Worm (Caenorhabditis elegans): Measurements from ENCODE around the gene arl-1.

arl-1 gene

ce11 chrII:8546975-8547374, 34.8 kb upstream of the arl-1 start (continued):
- TF ChIP-seq efl-1 (GFP tag; optimal IDR thresholded peaks at IDR 0.05) (peak; percentile 47), nhr-80 (tag; optimal IDR thresholded peaks at IDR 0.05) (peak; percentile 64), attf-6 (GFP tag; IDR thresholded peaks at IDR 0.05) (no peak), xnd-1 (tag; optimal IDR thresholded peaks at IDR 0.05) (no peak), mes-4 (tag; optimal IDR thresholded peaks at IDR 0.05) (peak; percentile 89), F39B2.1 (GFP tag; IDR thresholded peaks at IDR 0.05) (no peak), D2030.7 (GFP tag; IDR thresholded peaks at IDR 0.05) (peak; percentile 42; the same call in 1 of the 2 replicates), F33H1.4 (GFP tag; IDR thresholded peaks at IDR 0.05) (peak; percentile 36; the same call in 1 of the 2 replicates), F52B5.7 (tag; optimal IDR thresholded peaks at IDR 0.05) (no peak), F37B4.10 (GFP tag; IDR thresholded peaks at IDR 0.05) (0 out of 2 replicates have a peak, but pooled peaks have one; percentile 73), gei-17 (GFP tag; optimal IDR thresholded peaks at IDR 0.05) (no peak), die-1 (tag; optimal IDR thresholded peaks at IDR 0.05) (peak; percentile 96), nfyb-1 (GFP tag; IDR thresholded peaks at IDR 0.05) (peak; percentile 92), ztf-22 (GFP tag; optimal IDR thresholded peaks at IDR 0.05) (peak; percentile 77), Y95B8A.8 (GFP tag; IDR thresholded peaks at IDR 0.05) (no peak), lin-40 (tag; optimal IDR thresholded peaks at IDR 0.05) (no peak), pha-4 (tag; optimal IDR thresholded peaks at IDR 0.05) (no peak), attf-5 (GFP tag; optimal IDR thresholded peaks at IDR 0.05) (no peak), B0261.1 (tag; optimal IDR thresholded peaks at IDR 0.05) (peak; percentile 90), lir-1 (GFP tag; conservative IDR thresholded peaks at IDR 0.05) (0 out of 2 replicates have a peak, but pooled peaks have one; percentile 44), zim-3 (tag; optimal IDR thresholded peaks at IDR 0.05) (no peak), chd-7 (tag; optimal IDR thresholded peaks at IDR 0.05) (no peak), sea-2 (GFP tag; IDR thresholded peaks at IDR 0.05) (no peak), mcd-1 (GFP tag; IDR thresholded peaks at IDR 0.05) (peak; percentile 72; the same call in 1 of the 2 replicates), unc-130 (GFP tag; optimal IDR thresholded peaks at IDR 0.05) (no peak), egl-44 (GFP tag; IDR thresholded peaks at IDR 0.05) (peak; percentile 84), Y79H2A.3 (GFP tag; conservative IDR thresholded peaks at IDR 0.05) (0 out of 2 replicates have a peak, but pooled peaks have one; percentile 14), rcor-1 (GFP tag; IDR thresholded peaks at IDR 0.05) (0 out of 2 replicates have a peak, but pooled peaks have one; percentile 41), him-1 (tag; optimal IDR thresholded peaks at IDR 0.05) (peak; percentile 82), T07F8.4 (tag; optimal IDR thresholded peaks at IDR 0.05) (peak; percentile 85), F10E7.11 (tag; optimal IDR thresholded peaks at IDR 0.05) (peak; percentile 71), B0336.3 (GFP tag; IDR thresholded peaks at IDR 0.05) (no peak)

- TF ChIP-seq madf-6 (GFP tag; IDR thresholded peaks at IDR 0.05) (no peak), pha-4 (tag; optimal IDR thresholded peaks at IDR 0.05) (no peak), atf-7 (tag; optimal IDR thresholded peaks at IDR 0.05) (no peak), sptf-2 (GFP tag; optimal IDR thresholded peaks at IDR 0.05) (no peak), B0336.3 (GFP tag; IDR thresholded peaks at IDR 0.05) (no peak), tbp1 (GFP tag; optimal IDR thresholded peaks at IDR 0.05) (no peak), efl-1 (GFP tag; optimal IDR thresholded peaks at IDR 0.05) (no peak), nhr-27 (tag; optimal IDR thresholded peaks at IDR 0.05) (no peak), ZK185.1 (tag; optimal IDR thresholded peaks at IDR 0.05; ENCODE audit: poor library complexity, severe bottlenecking) (no peak)
Measured at ce11 chrII:8551100-8551499, 30.7 kb upstream of the arl-1 start.

ce11 chrII:8554568-8554967, 27.2 kb upstream of the arl-1 start:
- no peak for TF ChIP-seq T07F8.4 (tag; optimal IDR thresholded peaks at IDR 0.05)
- TF ChIP-seq egl-44 (GFP tag; IDR thresholded peaks at IDR 0.05), result no peak
- no peak for TF ChIP-seq madf-3 (GFP tag; IDR thresholded peaks at IDR 0.05)
- no peak for TF ChIP-seq bed-1 (GFP tag; IDR thresholded peaks at IDR 0.05)
- TF ChIP-seq dox-1 (GFP tag; IDR thresholded peaks at IDR 0.05), result no peak
- no peak for TF ChIP-seq ztf-26 (tag; optimal IDR thresholded peaks at IDR 0.05)
- no peak for TF ChIP-seq nfya-1 (tag; optimal IDR thresholded peaks at IDR 0.05; ENCODE audit: borderline replicate concordance, insufficient read depth)
- no peak for TF ChIP-seq attf-3 (GFP tag; conservative IDR thresholded peaks at IDR 0.05)
- TF ChIP-seq ets-4 (GFP tag; optimal IDR thresholded peaks at IDR 0.05), result no peak

Data from whole organism, young adult.